Worm (Caenorhabditis elegans): ENCODE results near the gene F28C10.1.

F28C10.1 gene

DNA sequence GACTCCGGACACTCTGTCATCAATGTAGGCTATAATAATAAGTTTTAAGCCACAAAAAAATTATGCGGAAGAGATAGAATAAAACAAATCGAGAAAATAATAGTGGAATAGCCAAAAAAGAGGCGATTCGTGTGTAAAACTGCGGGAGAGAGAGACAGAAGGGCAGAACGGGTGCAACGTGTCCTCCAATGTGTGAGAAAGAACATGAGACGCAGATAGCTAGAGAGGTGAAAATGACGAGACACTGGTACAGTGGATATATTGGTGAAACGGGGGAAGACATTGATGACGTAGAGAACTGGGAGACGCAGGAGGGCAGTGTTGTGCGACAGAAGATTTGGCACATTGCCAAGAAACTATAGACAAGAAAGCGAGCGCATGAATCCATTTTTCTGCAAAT is 7.2 kb upstream of the F28C10.1 start, which contains the start of gene F28C10.3:
TSS of gene F28C10.3 (minus strand) at position 101 of the 400 bp plus-strand sequence.
- TF ChIP-seq F13C5.2 (tag; optimal IDR thresholded peaks at IDR 0.05), result peak; percentile 61
- no peak for TF ChIP-seq scrt-1 (GFP tag; IDR thresholded peaks at IDR 0.05)
- peak; percentile 34 for TF ChIP-seq hmg-4 (GFP tag; optimal IDR thresholded peaks at IDR 0.05)

DNA sequence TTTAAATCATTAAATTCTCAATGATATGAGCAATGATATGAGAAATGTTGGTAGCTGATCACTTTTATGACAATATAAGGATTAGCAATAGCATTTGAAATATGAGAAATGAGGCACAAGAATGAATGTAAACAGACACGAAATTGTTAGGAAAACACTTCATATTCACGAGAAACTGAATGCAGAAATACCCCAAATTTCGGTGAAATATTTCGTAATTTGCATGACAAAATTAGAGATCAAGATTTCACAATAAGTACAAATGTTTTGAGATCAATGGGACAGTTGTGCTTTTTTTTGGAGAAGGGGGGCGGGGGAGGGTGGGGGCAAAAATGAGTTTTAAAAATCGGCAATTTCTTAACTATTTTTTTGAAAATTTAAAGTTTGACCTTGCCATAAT is 6.5 kb upstream of the F28C10.1 start:
- TF ChIP-seq hmg-4 (GFP tag; optimal IDR thresholded peaks at IDR 0.05) (no peak), aly-1 (tag; optimal IDR thresholded peaks at IDR 0.05) (no peak), tra-4 (tag; optimal IDR thresholded peaks at IDR 0.05) (no peak), B0310.2 (tag; optimal IDR thresholded peaks at IDR 0.05) (no peak), hnd-1 (tag; optimal IDR thresholded peaks at IDR 0.05) (no peak), tbx-37 (GFP tag; conservative IDR thresholded peaks at IDR 0.05) (no peak), ceh-13 (GFP tag; optimal IDR thresholded peaks at IDR 0.05) (no peak)

DNA sequence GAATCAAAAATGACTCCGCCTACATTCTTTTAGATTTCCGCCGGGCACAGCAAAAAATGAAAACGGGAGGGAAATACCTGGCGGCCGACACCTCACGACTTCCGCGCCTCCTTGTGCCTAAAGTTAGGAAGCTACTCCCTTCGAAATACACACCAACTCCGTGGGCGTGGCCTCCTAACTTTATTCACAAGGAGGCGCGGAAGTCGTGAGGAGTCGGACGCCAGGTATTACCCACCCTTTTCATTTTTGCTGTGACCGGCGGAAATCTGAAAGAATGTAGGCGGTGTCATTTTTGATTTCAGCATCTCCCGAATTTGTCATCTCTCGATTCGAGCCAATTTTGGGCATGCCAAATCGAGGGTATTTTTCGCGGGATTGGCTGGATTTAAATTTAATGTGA is 4.8 kb upstream of the F28C10.1 start:
- no peak for TF ChIP-seq ets-7 (tag; optimal IDR thresholded peaks at IDR 0.05)
- no peak for TF ChIP-seq hmbx-1 (tag; optimal IDR thresholded peaks at IDR 0.05)
- TF ChIP-seq B0310.2 (tag; optimal IDR thresholded peaks at IDR 0.05), result no peak
- TF ChIP-seq ama-1 (optimal IDR thresholded peaks at IDR 0.05), result no peak
- no peak for TF ChIP-seq pes-1 (GFP tag; IDR thresholded peaks at IDR 0.05)
- TF ChIP-seq hmg-4 (GFP tag; optimal IDR thresholded peaks at IDR 0.05), result no peak

DNA sequence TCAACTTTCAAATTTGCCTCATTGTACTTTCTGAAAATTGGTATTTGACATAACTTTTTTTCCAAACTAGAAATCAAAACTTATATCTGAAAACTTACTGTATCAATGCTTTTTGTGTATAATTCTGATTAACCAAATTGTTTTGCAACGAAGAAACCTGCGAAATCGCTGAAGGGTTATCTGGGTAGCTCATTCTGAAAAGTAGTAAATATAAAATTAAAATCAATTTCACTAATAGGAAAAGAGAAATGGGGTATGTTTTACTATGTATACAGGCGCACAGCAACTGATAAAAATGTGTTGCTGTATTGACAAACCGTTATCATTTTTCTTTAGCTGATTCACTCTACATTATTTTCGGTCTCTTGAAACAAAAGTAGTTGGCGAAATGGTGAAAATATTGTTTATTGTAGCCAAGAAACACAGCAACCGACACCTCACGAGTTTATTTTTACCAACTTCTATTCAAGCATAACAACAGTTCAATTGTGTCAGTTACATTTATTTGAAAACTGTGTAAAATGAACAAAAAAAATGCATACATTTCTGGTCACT is 8.3 kb downstream of the F28C10.1 start, which contains the start of gene F57C12.2:
TSS of gene F57C12.2 (minus strand) at position 218 of the 555 bp plus-strand sequence.
- TF ChIP-seq scrt-1 (GFP tag; IDR thresholded peaks at IDR 0.05) (no peak), hnd-1 (tag; optimal IDR thresholded peaks at IDR 0.05) (no peak), tra-4 (tag; optimal IDR thresholded peaks at IDR 0.05) (no peak), ceh-36 (tag; optimal IDR thresholded peaks at IDR 0.05) (no peak), hmbx-1 (tag; optimal IDR thresholded peaks at IDR 0.05) (no peak), sea-1 (GFP tag; conservative IDR thresholded peaks at IDR 0.05) (no peak), hmg-4 (GFP tag; optimal IDR thresholded peaks at IDR 0.05) (no peak), B0310.2 (tag; optimal IDR thresholded peaks at IDR 0.05) (no peak), pes-1 (GFP tag; IDR thresholded peaks at IDR 0.05) (no peak), ceh-13 (GFP tag; optimal IDR thresholded peaks at IDR 0.05) (no peak), ets-7 (tag; optimal IDR thresholded peaks at IDR 0.05) (no peak), tbx-11 (GFP tag; IDR thresholded peaks at IDR 0.05) (no peak), flt-1 (GFP tag; IDR thresholded peaks at IDR 0.05) (no peak), tbx-37 (GFP tag; conservative IDR thresholded peaks at IDR 0.05) (no peak), F13C5.2 (tag; optimal IDR thresholded peaks at IDR 0.05) (no peak)

DNA sequence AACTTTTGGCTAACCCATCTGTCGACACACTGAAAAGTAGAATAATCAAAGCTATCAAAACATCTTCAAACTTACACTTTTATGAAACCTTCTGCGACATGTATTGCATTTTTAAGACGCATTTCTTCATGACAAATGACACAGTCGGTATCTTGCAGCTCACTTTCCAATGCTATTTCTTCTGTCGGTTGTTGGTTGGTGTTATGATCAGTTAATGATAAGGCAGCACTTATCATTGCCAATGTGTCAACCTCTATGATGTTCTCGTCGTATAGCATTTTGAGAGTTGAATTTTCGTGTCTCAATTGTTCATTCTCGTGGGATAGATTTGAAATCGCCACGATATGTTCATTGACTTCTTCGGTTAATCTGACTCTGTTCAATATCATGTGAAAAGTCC is 10.5 kb downstream of the F28C10.1 start:
- TF ChIP-seq tbx-37 (GFP tag; conservative IDR thresholded peaks at IDR 0.05) (no peak), scrt-1 (GFP tag; IDR thresholded peaks at IDR 0.05) (no peak), F13C5.2 (tag; optimal IDR thresholded peaks at IDR 0.05) (no peak), ets-7 (tag; optimal IDR thresholded peaks at IDR 0.05) (no peak), aly-1 (tag; optimal IDR thresholded peaks at IDR 0.05) (no peak), tbx-11 (GFP tag; IDR thresholded peaks at IDR 0.05) (no peak), hnd-1 (tag; optimal IDR thresholded peaks at IDR 0.05) (no peak), hmbx-1 (tag; optimal IDR thresholded peaks at IDR 0.05) (no peak), ceh-36 (tag; optimal IDR thresholded peaks at IDR 0.05) (no peak), sea-1 (GFP tag; conservative IDR thresholded peaks at IDR 0.05) (no peak), tra-4 (tag; optimal IDR thresholded peaks at IDR 0.05) (no peak), pes-1 (GFP tag; IDR thresholded peaks at IDR 0.05) (no peak), ceh-13 (GFP tag; optimal IDR thresholded peaks at IDR 0.05) (no peak), B0310.2 (tag; optimal IDR thresholded peaks at IDR 0.05) (no peak), flt-1 (GFP tag; IDR thresholded peaks at IDR 0.05) (no peak), ama-1 (optimal IDR thresholded peaks at IDR 0.05) (no peak), hmg-4 (GFP tag; optimal IDR thresholded peaks at IDR 0.05) (no peak)

DNA sequence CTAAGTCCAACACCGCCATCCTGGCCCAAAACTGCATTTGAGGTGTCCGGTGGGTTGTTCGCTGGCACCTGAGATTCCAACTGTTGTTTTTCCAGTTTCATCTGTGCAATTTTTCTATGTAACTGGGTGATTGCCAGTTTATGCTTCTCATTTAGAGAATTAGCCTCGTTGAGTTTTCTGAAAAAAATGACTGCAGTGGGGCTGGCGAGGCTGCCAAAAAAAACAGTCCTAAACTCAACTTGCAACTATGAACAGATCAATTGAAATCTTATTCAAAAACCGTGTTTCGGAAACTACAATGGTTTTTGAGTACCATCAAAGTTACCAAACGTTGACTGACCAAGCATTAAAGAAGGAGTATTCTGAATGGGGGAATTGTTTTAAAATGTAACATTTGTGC is 11.0 kb downstream of the F28C10.1 start, which contains the start of gene F57C12.6:
TSS of gene F57C12.6 (minus strand) at position 101 of the 400 bp plus-strand sequence.
- TF ChIP-seq F13C5.2 (tag; optimal IDR thresholded peaks at IDR 0.05) (no peak), ama-1 (optimal IDR thresholded peaks at IDR 0.05) (no peak), flt-1 (GFP tag; IDR thresholded peaks at IDR 0.05) (no peak), sea-1 (GFP tag; conservative IDR thresholded peaks at IDR 0.05) (no peak), hnd-1 (tag; optimal IDR thresholded peaks at IDR 0.05) (no peak), hmbx-1 (tag; optimal IDR thresholded peaks at IDR 0.05) (no peak), tbx-37 (GFP tag; conservative IDR thresholded peaks at IDR 0.05) (no peak), tbx-11 (GFP tag; IDR thresholded peaks at IDR 0.05) (no peak), ceh-36 (tag; optimal IDR thresholded peaks at IDR 0.05) (no peak), aly-1 (tag; optimal IDR thresholded peaks at IDR 0.05) (no peak), scrt-1 (GFP tag; IDR thresholded peaks at IDR 0.05) (no peak), pes-1 (GFP tag; IDR thresholded peaks at IDR 0.05) (no peak), tra-4 (tag; optimal IDR thresholded peaks at IDR 0.05) (no peak), ets-7 (tag; optimal IDR thresholded peaks at IDR 0.05) (no peak), B0310.2 (tag; optimal IDR thresholded peaks at IDR 0.05) (no peak), ceh-13 (GFP tag; optimal IDR thresholded peaks at IDR 0.05) (no peak), hmg-4 (GFP tag; optimal IDR thresholded peaks at IDR 0.05) (no peak)

DNA sequence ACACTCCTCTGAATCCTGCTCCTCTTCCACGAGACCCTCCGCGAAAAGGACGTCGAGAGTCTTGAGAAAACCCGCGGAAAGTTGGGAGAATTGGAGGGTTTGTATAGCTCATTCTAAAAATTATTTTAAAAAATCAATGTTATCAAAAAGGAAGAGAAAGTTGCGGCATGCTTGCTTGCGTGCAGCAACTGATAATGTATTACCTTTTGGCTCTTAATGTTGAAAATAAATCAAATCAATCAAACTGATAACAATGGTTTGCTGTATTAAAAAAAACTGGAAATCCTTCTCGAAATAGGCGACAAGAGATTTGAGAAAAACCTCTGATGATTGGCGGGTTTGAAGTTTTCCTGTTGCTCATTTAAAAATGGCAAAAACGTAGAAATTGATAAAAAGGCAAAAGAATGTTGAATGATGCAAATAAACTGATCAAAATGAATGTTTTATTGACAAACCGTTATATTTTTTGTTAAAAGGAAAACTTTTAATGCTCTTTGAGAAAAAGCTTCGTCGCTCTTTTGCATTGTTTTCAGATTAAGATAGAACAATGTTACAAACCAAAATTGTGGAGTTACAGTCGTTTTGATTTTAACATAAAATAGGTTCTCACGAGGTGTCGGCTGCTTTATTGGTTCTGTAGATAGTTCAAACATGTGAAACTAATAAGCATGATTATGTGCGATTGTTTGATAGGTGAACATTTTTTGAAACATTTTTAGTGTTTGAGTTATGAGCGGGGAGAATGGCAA is 12.3 kb downstream of the F28C10.1 start:
- no peak for TF ChIP-seq tra-4 (tag; optimal IDR thresholded peaks at IDR 0.05)
- no peak for TF ChIP-seq flt-1 (GFP tag; IDR thresholded peaks at IDR 0.05)
- no peak for TF ChIP-seq tbx-37 (GFP tag; conservative IDR thresholded peaks at IDR 0.05)
- TF ChIP-seq F13C5.2 (tag; optimal IDR thresholded peaks at IDR 0.05), result no peak
- no peak for TF ChIP-seq ets-7 (tag; optimal IDR thresholded peaks at IDR 0.05)
- TF ChIP-seq scrt-1 (GFP tag; IDR thresholded peaks at IDR 0.05), result no peak
- no peak for TF ChIP-seq B0310.2 (tag; optimal IDR thresholded peaks at IDR 0.05)
- TF ChIP-seq sea-1 (GFP tag; conservative IDR thresholded peaks at IDR 0.05), result no peak
- no peak for TF ChIP-seq tbx-11 (GFP tag; IDR thresholded peaks at IDR 0.05)
- no peak for TF ChIP-seq hnd-1 (tag; optimal IDR thresholded peaks at IDR 0.05)
- TF ChIP-seq pes-1 (GFP tag; IDR thresholded peaks at IDR 0.05), result no peak

Data from whole organism, early embryonic.